Fruit fly (Drosophila melanogaster) whole organism, embryonic: Measurements from ENCODE around the gene CG15213.

Experiments used
- Ada2b ChIP-seq: fragments of 200-800 bp; sonication (Bioruptor generic); IDR thresholded peaks from 2 replicates; pipeline ENCODE4 v1.3.6; 2022; ENCODE audit warnings: missing biosample characterization, missing genetic modification characterization
- Antp ChIP-seq: fragments of 200-800 bp; sonication (Bioruptor generic); optimal IDR thresholded peaks from 3 replicates; lab custom pipeline; 2016; ENCODE audit warnings: missing biosample characterization, missing genetic modification characterization
- B-H1 ChIP-seq: fragments of 200-800 bp; sonication (Bioruptor generic); IDR thresholded peaks from 3 replicates; pipeline ENCODE4 v1.3.6; 2022; ENCODE audit warnings: missing biosample characterization, missing genetic modification characterization
- CG10321 ChIP-seq: fragments of 200-800 bp; sonication (Bioruptor generic); IDR thresholded peaks from 2 replicates; pipeline ENCODE4 v1.3.6; 2022; ENCODE audit warnings: missing biosample characterization, missing genetic modification characterization
- CG14441 ChIP-seq: fragments of 200-800 bp; sonication (Bioruptor generic); IDR thresholded peaks from 2 replicates; pipeline ENCODE4 v1.3.6; 2022; ENCODE audit warnings: missing biosample characterization, missing genetic modification characterization
- CG15011 ChIP-seq: fragments of 200-800 bp; sonication (Bioruptor generic); optimal IDR thresholded peaks from 3 replicates; lab custom pipeline; 2018; ENCODE audit warnings: missing biosample characterization, mild to moderate bottlenecking, missing genetic modification characterization
- CG15696 ChIP-seq: fragments of 200-800 bp; sonication (Bioruptor generic); optimal IDR thresholded peaks from 2 replicates; lab custom pipeline; 2019; ENCODE audit warnings: missing biosample characterization, mild to moderate bottlenecking, missing genetic modification characterization, moderate library complexity
- CG17328 ChIP-seq: fragments of 200-800 bp; sonication (Bioruptor generic); IDR thresholded peaks from 2 replicates; pipeline ENCODE4 v1.3.6; 2022; ENCODE audit warnings: missing biosample characterization, missing genetic modification characterization
- CG17829 ChIP-seq: fragments of 200-800 bp; optimal IDR thresholded peaks from 2 replicates; lab custom pipeline; 2019; ENCODE audit warnings: missing biosample characterization, mild to moderate bottlenecking, missing genetic modification characterization, moderate library complexity
- CG18011 ChIP-seq: fragments of 200-800 bp; sonication (Bioruptor generic); optimal IDR thresholded peaks from 2 replicates; lab custom pipeline; 2017; ENCODE audit warnings: missing biosample characterization, missing genetic modification characterization, mild to moderate bottlenecking, moderate library complexity, missing genotype
- CG30020 ChIP-seq: fragments of 200-800 bp; optimal IDR thresholded peaks from 2 replicates; lab custom pipeline; 2019; ENCODE audit warnings: missing biosample characterization, mild to moderate bottlenecking, missing genetic modification characterization, moderate library complexity
- CG3163 ChIP-seq: fragments of 200-800 bp; sonication (Bioruptor generic); optimal IDR thresholded peaks from 3 replicates; lab custom pipeline; 2016; ENCODE audit warnings: missing biosample characterization, missing genetic modification characterization
- CG32772 ChIP-seq: fragments of 200-800 bp; sonication (Bioruptor generic); IDR thresholded peaks from 2 replicates; pipeline ENCODE4 v1.3.6; 2022; ENCODE audit warnings: missing biosample characterization, missing genetic modification characterization
- CG4360 ChIP-seq: fragments of 200-800 bp; sonication (Bioruptor generic); IDR thresholded peaks from 2 replicates; pipeline ENCODE4 v1.3.6; 2022; ENCODE audit warnings: missing biosample characterization, missing genetic modification characterization
- CG4617 ChIP-seq: fragments of 200-800 bp; sonication (Bioruptor generic); optimal IDR thresholded peaks from 3 replicates; lab custom pipeline; 2016; ENCODE audit warnings: missing biosample characterization, missing genetic modification characterization, borderline replicate concordance
- CG4820 ChIP-seq: fragments of 200-800 bp; sonication (Bioruptor generic); optimal IDR thresholded peaks from 3 replicates; lab custom pipeline; 2016; ENCODE audit warnings: missing biosample characterization, missing genetic modification characterization
- CG7556 ChIP-seq: fragments of 200-800 bp; sonication (Bioruptor generic); optimal IDR thresholded peaks from 2 replicates; lab custom pipeline; 2017; ENCODE audit warnings: missing biosample characterization, mild to moderate bottlenecking, missing genetic modification characterization
- CG7839 ChIP-seq: fragments of 200-800 bp; sonication (Bioruptor generic); optimal IDR thresholded peaks from 3 replicates; lab custom pipeline; 2018; ENCODE audit warnings: missing biosample characterization, mild to moderate bottlenecking, missing genetic modification characterization, moderate library complexity
- CG9817 ChIP-seq: fragments of 200-800 bp; sonication (Bioruptor generic); optimal IDR thresholded peaks from 2 replicates; lab custom pipeline; 2018; ENCODE audit warnings: missing biosample characterization, mild to moderate bottlenecking, missing genetic modification characterization, moderate library complexity
- CoRest ChIP-seq: fragments of 200-800 bp; sonication (Bioruptor generic); optimal IDR thresholded peaks from 3 replicates; lab custom pipeline; 2018; ENCODE audit warnings: missing biosample characterization, mild to moderate bottlenecking, missing genetic modification characterization, moderate library complexity
- D19B ChIP-seq: fragments of 200-800 bp; sonication (Bioruptor generic); optimal IDR thresholded peaks from 2 replicates; lab custom pipeline; 2017; ENCODE audit warnings: missing biosample characterization, mild to moderate bottlenecking, missing genetic modification characterization
- Dip2 ChIP-seq: fragments of 200-800 bp; sonication (Bioruptor generic); IDR thresholded peaks from 2 replicates; pipeline ENCODE4 v1.3.6; 2022; ENCODE audit warnings: missing biosample characterization, missing genetic modification characterization
- Hmr ChIP-seq: fragments of 200-800 bp; sonication (Bioruptor generic); optimal IDR thresholded peaks from 3 replicates; lab custom pipeline; 2017; ENCODE audit warnings: mild to moderate bottlenecking, missing biosample characterization, missing genetic modification reagents, missing genetic modification characterization
- Lim3 ChIP-seq: fragments of 200-800 bp; sonication (Bioruptor generic); IDR thresholded peaks from 2 replicates; pipeline ENCODE4 v1.3.6; 2022; ENCODE audit warnings: missing biosample characterization, missing genetic modification characterization
- Max ChIP-seq: fragments of 200-800 bp; sonication (Bioruptor generic); optimal IDR thresholded peaks from 2 replicates; lab custom pipeline; 2016; ENCODE audit warnings: missing biosample characterization, mild to moderate bottlenecking, missing genetic modification characterization
- Neu2 ChIP-seq: fragments of 200-800 bp; sonication (Bioruptor generic); optimal IDR thresholded peaks from 3 replicates; lab custom pipeline; 2016; ENCODE audit warnings: missing biosample characterization, missing genetic modification characterization, borderline replicate concordance
- Oaz ChIP-seq: fragments of 200-800 bp; sonication (Bioruptor generic); IDR thresholded peaks from 2 replicates; pipeline ENCODE4 v1.3.6; 2022; ENCODE audit warnings: missing biosample characterization, missing genetic modification characterization
- Opbp ChIP-seq: fragments of 200-800 bp; sonication (Bioruptor generic); IDR thresholded peaks from 3 replicates; pipeline ENCODE4 v1.3.6; 2022; ENCODE audit warnings: missing biosample characterization, missing genetic modification characterization; ENCODE audit not compliant: partially characterized antibody
- Ravus ChIP-seq: fragments of 200-800 bp; sonication (Bioruptor generic); IDR thresholded peaks from 2 replicates; pipeline ENCODE4 v1.3.6; 2022; ENCODE audit warnings: missing biosample characterization, missing genetic modification characterization
- Taf1 ChIP-seq: fragments of 200-800 bp; sonication (Bioruptor generic); IDR thresholded peaks from 2 replicates; pipeline ENCODE4 v1.3.6; 2022; ENCODE audit warnings: missing biosample characterization, missing genetic modification characterization
- Tbp ChIP-seq: fragments of >200 bp; optimal IDR thresholded peaks from 2 replicates; lab custom pipeline; 2018; ENCODE audit warnings: missing biosample characterization, missing genetic modification characterization
- Usf ChIP-seq: fragments of 200-800 bp; sonication (Bioruptor generic); optimal IDR thresholded peaks from 2 replicates; lab custom pipeline; 2017; ENCODE audit warnings: missing genotype, missing biosample characterization, missing genetic modification characterization
- Xrp1 ChIP-seq: fragments of 200-800 bp; sonication (Bioruptor generic); IDR thresholded peaks from 2 replicates; pipeline ENCODE4 v1.3.6; 2022; ENCODE audit warnings: missing biosample characterization, missing genetic modification characterization
- dati ChIP-seq: fragments of 200-800 bp; sonication (Bioruptor generic); IDR thresholded peaks from 2 replicates; pipeline ENCODE4 v1.3.6; 2022; ENCODE audit warnings: missing biosample characterization, missing genetic modification characterization
- ems ChIP-seq: fragments of 200-800 bp; sonication (Bioruptor generic); optimal IDR thresholded peaks from 3 replicates; lab custom pipeline; 2016; ENCODE audit warnings: missing biosample characterization, missing genetic modification characterization
- grn ChIP-seq: fragments of 200-800 bp; sonication (Bioruptor generic); optimal IDR thresholded peaks from 3 replicates; lab custom pipeline; 2017; ENCODE audit warnings: missing biosample characterization, missing genetic modification characterization
- knrl ChIP-seq: fragments of 200-800 bp; sonication (Bioruptor generic); IDR thresholded peaks from 3 replicates; pipeline ENCODE4 v1.3.6; 2022; ENCODE audit warnings: missing biosample characterization, missing genetic modification characterization; ENCODE audit not compliant: partially characterized antibody
- lola ChIP-seq, 3 experiments: fragments of >200 bp in 2 of 3; fragments of 200-800 bp in 1 of 3; sonication (Bioruptor generic) in 1 of 3; optimal IDR thresholded peaks; 2 replicates each; lab custom pipeline; 2017 to 2019; ENCODE audit warnings: missing biosample characterization in 3 of 3, missing genetic modification characterization in 3 of 3, mild to moderate bottlenecking in 1 of 3, moderate library complexity in 1 of 3
- mirr ChIP-seq: fragments of 200-800 bp; sonication (Bioruptor generic); optimal IDR thresholded peaks from 3 replicates; lab custom pipeline; 2018; ENCODE audit warnings: missing biosample characterization, mild to moderate bottlenecking, missing genetic modification characterization
- oc ChIP-seq: fragments of 200-800 bp; sonication (Bioruptor generic); optimal IDR thresholded peaks from 2 replicates; lab custom pipeline; 2018; ENCODE audit warnings: missing biosample characterization, mild to moderate bottlenecking, missing genetic modification characterization, moderate library complexity
- odd ChIP-seq: fragments of 200-800 bp; sonication (Bioruptor generic); optimal IDR thresholded peaks from 2 replicates; lab custom pipeline; 2017; ENCODE audit warnings: missing biosample characterization, mild to moderate bottlenecking, missing genetic modification characterization
- pan ChIP-seq, 4 experiments: fragments of >200 bp in 3 of 4; fragments of 200-800 bp in 1 of 4; sonication (Bioruptor generic) in 1 of 4; optimal IDR thresholded peaks in 3 of 4; IDR thresholded peaks in 1 of 4; 2 replicates each; pipeline versions ENCODE4 v1.3.6 to Lab custom; 2017 to 2022; ENCODE audit warnings: missing biosample characterization in 2 of 4, missing genetic modification characterization in 2 of 4, mixed read lengths in 1 of 4
- psq ChIP-seq: fragments of 200-800 bp; sonication (Bioruptor generic); optimal IDR thresholded peaks from 2 replicates; lab custom pipeline; 2017; ENCODE audit warnings: missing biosample characterization, missing genetic modification characterization
- sd ChIP-seq: fragments of 200-800 bp; sonication (Bioruptor generic); optimal IDR thresholded peaks from 3 replicates; lab custom pipeline; 2018; ENCODE audit warnings: missing biosample characterization, mild to moderate bottlenecking, missing genetic modification characterization, moderate library complexity
- sens ChIP-seq: fragments of 200-800 bp; sonication (Bioruptor generic); peaks from one replicate; lab custom pipeline; 2016; ENCODE audit warnings: missing biosample characterization, missing genetic modification characterization
- seq ChIP-seq: fragments of 200-800 bp; sonication (Bioruptor generic); IDR thresholded peaks from 2 replicates; pipeline ENCODE4 v1.3.6; 2022; ENCODE audit warnings: missing biosample characterization, missing genetic modification characterization
- trh ChIP-seq: fragments of 200-800 bp; sonication (Bioruptor generic); optimal IDR thresholded peaks from 2 replicates; lab custom pipeline; 2016; ENCODE audit warnings: missing biosample characterization, missing genetic modification characterization
- ttk ChIP-seq: fragments of 200-800 bp; sonication (Bioruptor generic); IDR thresholded peaks from 2 replicates; pipeline ENCODE4 v2.1.2; 2022; ENCODE audit warnings: missing biosample characterization, missing genetic modification characterization
- zen ChIP-seq: fragments of 200-800 bp; sonication (Bioruptor generic); optimal IDR thresholded peaks from 3 replicates; lab custom pipeline; 2018; ENCODE audit warnings: missing biosample characterization, mild to moderate bottlenecking, missing genetic modification characterization, moderate library complexity
- zfh2 ChIP-seq: fragments of 200-800 bp; sonication (Bioruptor generic); optimal IDR thresholded peaks from 2 replicates; lab custom pipeline; 2016; ENCODE audit warnings: missing biosample characterization, missing genetic modification characterization

CG15213 gene

dm6 chr3L:5133704-5134430 is 847 bp upstream of the CG15213 start, which contains the start of gene Yod1 (continued):
- peak; percentile 1 for TF ChIP-seq zen (tag; lab: Kevin White, UChicago)
- TF ChIP-seq Neu2 (GFP tag; lab: Kevin White, UChicago), result no peak
- no peak for TF ChIP-seq odd
- TF ChIP-seq CG17829 (tag; lab: Kevin White, UChicago), result peak; percentile 37
- TF ChIP-seq dati, result no peak
- TF ChIP-seq oc (tag; lab: Kevin White, UChicago), result no peak
- TF ChIP-seq lola (GFP tag; optimal IDR thresholded peaks at IDR 0.05; lab: Kevin White, UChicago), result no peak
- no peak for TF ChIP-seq D19B (GFP tag; lab: Kevin White, UChicago)
- TF ChIP-seq knrl (GFP tag; lab: Robert Waterston, UW), result peak; percentile 62
- TF ChIP-seq CG4360, result peak; percentile 42; the same call in 1 of the 2 replicates
- no peak for TF ChIP-seq Ada2b
- no peak for TF ChIP-seq Usf
- TF ChIP-seq mirr, result no peak
- TF ChIP-seq Lim3, result no peak
- TF ChIP-seq CG3163, result no peak
- no peak for TF ChIP-seq psq
- TF ChIP-seq CG32772 (GFP tag; lab: Robert Waterston, UW), result peak; percentile 13; the same call in 1 of the 2 replicates
- no peak for TF ChIP-seq B-H1 (GFP tag; lab: Robert Waterston, UW)
- TF ChIP-seq CG18011 (GFP tag; lab: Kevin White, UChicago), result no peak
- peak; percentile 75 for TF ChIP-seq sens (GFP tag; lab: Kevin White, UChicago)
- no peak for TF ChIP-seq trh (GFP tag; lab: Kevin White, UChicago)
- TF ChIP-seq CG7839 (tag; lab: Kevin White, UChicago), result no peak
- TF ChIP-seq Xrp1 (GFP tag; lab: Robert Waterston, UW), result no peak
- no peak for TF ChIP-seq Tbp
- TF ChIP-seq CG30020 (tag; lab: Kevin White, UChicago), result no peak
- TF ChIP-seq Opbp (GFP tag; lab: Robert Waterston, UW), result peak; percentile 64; the same call in 2 of the 3 replicates
- TF ChIP-seq CG15011, result no peak
- TF ChIP-seq CG10321, result no peak
- TF ChIP-seq CG15696 (tag; lab: Kevin White, UChicago), result no peak
- no peak for TF ChIP-seq ems (GFP tag; lab: Kevin White, UChicago)
- no peak for TF ChIP-seq CG17328 (GFP tag; lab: Robert Waterston, UW)
- no peak for TF ChIP-seq pan (optimal IDR thresholded peaks at IDR 0.05; lab: Kevin White, UChicago)
- TF ChIP-seq pan (GFP tag; optimal IDR thresholded peaks at IDR 0.05 in 1 of 2, IDR thresholded peaks at IDR 0.05 in 1 of 2), result no peak
- TF ChIP-seq CG7556 (GFP tag; lab: Kevin White, UChicago), result no peak
- peak; percentile 47 for TF ChIP-seq sd (tag; lab: Kevin White, UChicago)
- no peak for TF ChIP-seq seq (GFP tag; lab: Robert Waterston, UW)
- TF ChIP-seq CG9817 (tag; lab: Kevin White, UChicago), result no peak
- peak; percentile 66 for TF ChIP-seq CG4617 (GFP tag; lab: Kevin White, UChicago)
- TF ChIP-seq CG14441 (GFP tag; lab: Robert Waterston, UW), result no peak
- no peak for TF ChIP-seq Antp
- TF ChIP-seq CoRest (tag; lab: Kevin White, UChicago), result peak; percentile 38
- TF ChIP-seq zfh2, result no peak
- no peak for TF ChIP-seq Taf1 (GFP tag; lab: Robert Waterston, UW)
- no peak for TF ChIP-seq Dip2
- no peak for TF ChIP-seq grn (GFP tag; lab: Kevin White, UChicago)
- no peak for TF ChIP-seq CG4820
- TF ChIP-seq Max (GFP tag; lab: Kevin White, UChicago), result no peak
- TF ChIP-seq Oaz (GFP tag; lab: Robert Waterston, UW), result no peak
- no peak for TF ChIP-seq Ravus (GFP tag; lab: Robert Waterston, UW)
- no peak for TF ChIP-seq ttk (GFP tag; lab: Robert Waterston, UW)
- no peak for TF ChIP-seq Hmr (GFP tag; lab: Kevin White, UChicago)
